Fruit fly (Drosophila melanogaster): Measurements from ENCODE around the gene CG42570.
A peak's percentile ranks its signal among the peaks of the same experiment; 100 is the strongest.

Gene CG42570

dm6 chr3L:15670455-15670854 lies 47.2 kb upstream of the CG42570 start (continued):
- peak; percentile 6 for TF ChIP-seq CG7556 (GFP tag; optimal IDR thresholded peaks at IDR 0.05)
- peak; percentile 42 for TF ChIP-seq sens (GFP tag)
- peak; percentile 70 for TF ChIP-seq CG17829 (tag; optimal IDR thresholded peaks at IDR 0.05)
- TF ChIP-seq oc (tag; optimal IDR thresholded peaks at IDR 0.05) = no peak
- no peak for TF ChIP-seq tio (GFP tag; optimal IDR thresholded peaks at IDR 0.05)
- TF ChIP-seq grau (tag; optimal IDR thresholded peaks at IDR 0.05) = peak; percentile 30
- TF ChIP-seq zen (tag; optimal IDR thresholded peaks at IDR 0.05) = peak; percentile 73
- peak; percentile 56 for TF ChIP-seq CG8924 (tag; optimal IDR thresholded peaks at IDR 0.05)
- TF ChIP-seq CG6813 (GFP tag; optimal IDR thresholded peaks at IDR 0.05) = peak; percentile 25
- no peak for TF ChIP-seq CG13296 (GFP tag; optimal IDR thresholded peaks at IDR 0.05)
- no peak for TF ChIP-seq CG12219 (GFP tag; optimal IDR thresholded peaks at IDR 0.05)
- peak; percentile 62 for TF ChIP-seq gem (tag; optimal IDR thresholded peaks at IDR 0.05)
- peak; percentile 34 for TF ChIP-seq D19A (tag; optimal IDR thresholded peaks at IDR 0.05)
- TF ChIP-seq CG6689 (GFP tag; IDR thresholded peaks at IDR 0.05) = 0 out of 2 replicates have a peak, but pooled peaks have one; percentile 13
- peak; percentile 74 for TF ChIP-seq CG2712 (tag; optimal IDR thresholded peaks at IDR 0.05)
- TF ChIP-seq CG34422 (GFP tag; IDR thresholded peaks at IDR 0.05) = no peak
- TF ChIP-seq CG6683 (GFP tag; optimal IDR thresholded peaks at IDR 0.05) = no peak
- no peak for TF ChIP-seq tna (GFP tag; IDR thresholded peaks at IDR 0.05; ENCODE audit: partially characterized antibody)
- TF ChIP-seq chinmo (GFP tag; IDR thresholded peaks at IDR 0.05; ENCODE audit: partially characterized antibody) = no peak
- TF ChIP-seq CG14710 (tag; optimal IDR thresholded peaks at IDR 0.05) = peak; percentile 69
- TF ChIP-seq Chrac-16 (GFP tag; optimal IDR thresholded peaks at IDR 0.05) = no peak
- no peak for TF ChIP-seq Dp (GFP tag; optimal IDR thresholded peaks at IDR 0.05)
- no peak for TF ChIP-seq NC2β (GFP tag; optimal IDR thresholded peaks at IDR 0.05)
- TF ChIP-seq CG5180 (GFP tag; optimal IDR thresholded peaks at IDR 0.05) = no peak

- TF ChIP-seq pan (optimal IDR thresholded peaks at IDR 0.05) (no peak), pan (GFP tag; optimal IDR thresholded peaks at IDR 0.05 in 1 of 2, IDR thresholded peaks at IDR 0.05 in 1 of 2) (no peak), BEAF-32 (GFP tag; optimal IDR thresholded peaks at IDR 0.05) (no peak), al (GFP tag; IDR thresholded peaks at IDR 0.05) (no peak), Bteb2 (GFP tag; optimal IDR thresholded peaks at IDR 0.05) (no peak), CG9876 (GFP tag; optimal IDR thresholded peaks at IDR 0.05) (no peak), CG7745 (tag; optimal IDR thresholded peaks at IDR 0.05) (peak; percentile 3), pnt (GFP tag; optimal IDR thresholded peaks at IDR 0.05) (no peak), crp (GFP tag; optimal IDR thresholded peaks at IDR 0.05) (no peak), B-H2 (GFP tag; optimal IDR thresholded peaks at IDR 0.05) (no peak), bowl (GFP tag; IDR thresholded peaks at IDR 0.05) (no peak), Dbx (GFP tag; IDR thresholded peaks at IDR 0.05) (no peak), Scr (GFP tag; IDR thresholded peaks at IDR 0.05; ENCODE audit: partially characterized antibody) (no peak), danr (GFP tag; IDR thresholded peaks at IDR 0.05) (no peak), CG13287 (GFP tag; IDR thresholded peaks at IDR 0.05; ENCODE audit: partially characterized antibody) (no peak), chm (GFP tag; IDR thresholded peaks at IDR 0.05) (no peak), CG9215 (GFP tag; IDR thresholded peaks at IDR 0.05) (no peak), E2f2 (GFP tag; IDR thresholded peaks at IDR 0.05) (no peak), ab (GFP tag; optimal IDR thresholded peaks at IDR 0.05) (no peak), CG12769 (tag; optimal IDR thresholded peaks at IDR 0.05) (no peak), ftz-f1 (GFP tag; optimal IDR thresholded peaks at IDR 0.05) (no peak), knrl (GFP tag; IDR thresholded peaks at IDR 0.05; ENCODE audit: partially characterized antibody) (no peak), nerfin-2 (GFP tag; IDR thresholded peaks at IDR 0.05; ENCODE audit: partially characterized antibody) (no peak), CG2202 (tag; optimal IDR thresholded peaks at IDR 0.05) (peak; percentile 30), CG13424 (tag; optimal IDR thresholded peaks at IDR 0.05) (peak; percentile 29), crc (GFP tag; optimal IDR thresholded peaks at IDR 0.05) (no peak), CG8944 (GFP tag; optimal IDR thresholded peaks at IDR 0.05) (no peak), luna (GFP tag; optimal IDR thresholded peaks at IDR 0.05) (no peak)
Observed at dm6 chr3L:15672800-15673199, 44.8 kb upstream of the CG42570 start.
